Fruit fly (Drosophila melanogaster) whole organism, embryonic: ENCODE measurements around the gene Srp9.

Experiments
- Bgb ChIP-seq: fragments of 200-800 bp; sonication (Bioruptor generic); IDR thresholded peaks from 2 replicates; pipeline ENCODE4 v1.3.6; 2022; ENCODE audit warnings: missing biosample characterization, missing genetic modification characterization; ENCODE audit not compliant: partially characterized antibody
- CG10267 ChIP-seq: fragments of 200-800 bp; sonication (Bioruptor generic); optimal IDR thresholded peaks from 2 replicates; lab custom pipeline; 2018; ENCODE audit warnings: missing biosample characterization, mild to moderate bottlenecking, missing genetic modification characterization, moderate library complexity
- CG10654 ChIP-seq: fragments of 200-800 bp; sonication (Bioruptor generic); optimal IDR thresholded peaks from 2 replicates; lab custom pipeline; 2016; ENCODE audit warnings: missing biosample characterization, missing genetic modification characterization
- CG11504 ChIP-seq: fragments of 200-800 bp; sonication (Bioruptor generic); optimal IDR thresholded peaks from 3 replicates; lab custom pipeline; 2019; ENCODE audit warnings: missing biosample characterization, mild to moderate bottlenecking, missing genetic modification characterization, moderate library complexity
- CG12071 ChIP-seq: fragments of 200-800 bp; sonication (Bioruptor generic); optimal IDR thresholded peaks from 3 replicates; lab custom pipeline; 2018; ENCODE audit warnings: missing biosample characterization, mild to moderate bottlenecking, missing genetic modification characterization
- CG1233 ChIP-seq: fragments of 200-800 bp; sonication (Bioruptor generic); optimal IDR thresholded peaks from 4 replicates; lab custom pipeline; 2018; ENCODE audit warnings: missing biosample characterization, mild to moderate bottlenecking, missing genetic modification characterization
- CG12391 ChIP-seq: fragments of 200-800 bp; sonication (Bioruptor generic); optimal IDR thresholded peaks from 3 replicates; lab custom pipeline; 2018; ENCODE audit warnings: missing biosample characterization, mild to moderate bottlenecking, missing genetic modification characterization, moderate library complexity
- CG17802 ChIP-seq: fragments of 200-800 bp; sonication (Bioruptor generic); optimal IDR thresholded peaks from 2 replicates; lab custom pipeline; 2018; ENCODE audit warnings: missing biosample characterization, mild to moderate bottlenecking, missing genetic modification characterization, moderate library complexity
- CG18599 ChIP-seq: fragments of 200-800 bp; sonication (Bioruptor generic); optimal IDR thresholded peaks from 3 replicates; lab custom pipeline; 2017; ENCODE audit warnings: missing biosample characterization, missing genetic modification characterization, mild to moderate bottlenecking, moderate library complexity, missing genetic modification reagents
- CG18619 ChIP-seq: fragments of 200-800 bp; sonication (Bioruptor generic); optimal IDR thresholded peaks from 3 replicates; lab custom pipeline; 2017; ENCODE audit warnings: missing biosample characterization, mild to moderate bottlenecking, missing genetic modification characterization
- CG2712 ChIP-seq: fragments of 200-800 bp; optimal IDR thresholded peaks from 3 replicates; lab custom pipeline; 2019; ENCODE audit warnings: missing biosample characterization, mild to moderate bottlenecking, missing genetic modification characterization, moderate library complexity
- CG4424 ChIP-seq: fragments of 200-800 bp; sonication (Bioruptor generic); optimal IDR thresholded peaks from 3 replicates; lab custom pipeline; 2016; ENCODE audit warnings: missing biosample characterization, missing genetic modification characterization
- CG4707 ChIP-seq: fragments of 200-800 bp; sonication (Bioruptor generic); optimal IDR thresholded peaks from 2 replicates; lab custom pipeline; 2018; ENCODE audit warnings: missing biosample characterization, mild to moderate bottlenecking, missing genetic modification characterization, moderate library complexity
- CG4854 ChIP-seq: fragments of 200-800 bp; sonication (Bioruptor generic); optimal IDR thresholded peaks from 2 replicates; lab custom pipeline; 2016; ENCODE audit warnings: missing biosample characterization, missing genetic modification characterization, inconsistent platforms
- CG5953 ChIP-seq: fragments of 200-800 bp; sonication (Bioruptor generic); IDR thresholded peaks from 2 replicates; pipeline ENCODE4 v1.3.6; 2022; ENCODE audit warnings: missing biosample characterization, missing genetic modification characterization
- CG6854 ChIP-seq: fragments of 200-800 bp; sonication (Bioruptor generic); optimal IDR thresholded peaks from 3 replicates; lab custom pipeline; 2017; ENCODE audit warnings: missing biosample characterization, mild to moderate bottlenecking, missing genetic modification characterization
- CG7928 ChIP-seq: fragments of 200-800 bp; sonication (Bioruptor generic); optimal IDR thresholded peaks from 2 replicates; lab custom pipeline; 2017; ENCODE audit warnings: missing biosample characterization, mild to moderate bottlenecking, missing genetic modification characterization
- Chrac-16 ChIP-seq: fragments of 200-800 bp; sonication (Bioruptor generic); optimal IDR thresholded peaks from 3 replicates; lab custom pipeline; 2016; ENCODE audit warnings: missing biosample characterization, missing genetic modification characterization
- CrebB ChIP-seq: fragments of 200-800 bp; sonication (Bioruptor generic); optimal IDR thresholded peaks from 3 replicates; lab custom pipeline; 2018; ENCODE audit warnings: missing biosample characterization, mild to moderate bottlenecking, missing genetic modification characterization
- Dref ChIP-seq: fragments of 200-800 bp; sonication (Bioruptor generic); IDR thresholded peaks from 2 replicates; pipeline ENCODE4 v1.3.6; 2022; ENCODE audit warnings: missing biosample characterization, missing genetic modification characterization
- H15 ChIP-seq: fragments of 200-800 bp; sonication (Bioruptor generic); IDR thresholded peaks from 3 replicates; pipeline ENCODE4 v1.3.6; 2022; ENCODE audit warnings: missing biosample characterization, missing genetic modification characterization
- HLHmδ ChIP-seq: fragments of 200-800 bp; sonication (Bioruptor generic); optimal IDR thresholded peaks from 2 replicates; lab custom pipeline; 2018; ENCODE audit warnings: missing biosample characterization, mild to moderate bottlenecking, missing genetic modification characterization, moderate library complexity
- Hey ChIP-seq: fragments of 200-800 bp; sonication (Bioruptor generic); optimal IDR thresholded peaks from 3 replicates; lab custom pipeline; 2018; ENCODE audit warnings: missing biosample characterization, mild to moderate bottlenecking, missing genetic modification characterization
- Hmr ChIP-seq: fragments of 200-800 bp; sonication (Bioruptor generic); optimal IDR thresholded peaks from 3 replicates; lab custom pipeline; 2017; ENCODE audit warnings: mild to moderate bottlenecking, missing biosample characterization, missing genetic modification reagents, missing genetic modification characterization
- Max ChIP-seq: fragments of 200-800 bp; sonication (Bioruptor generic); optimal IDR thresholded peaks from 2 replicates; lab custom pipeline; 2016; ENCODE audit warnings: missing biosample characterization, mild to moderate bottlenecking, missing genetic modification characterization
- Nf-YB ChIP-seq: fragments of 200-800 bp; sonication (Bioruptor generic); optimal IDR thresholded peaks from 3 replicates; lab custom pipeline; 2019; ENCODE audit warnings: missing biosample characterization, mild to moderate bottlenecking, missing genetic modification characterization, moderate library complexity
- Scr ChIP-seq: fragments of 200-800 bp; sonication (Bioruptor generic); IDR thresholded peaks from 2 replicates; pipeline ENCODE4 v1.3.6; 2022; ENCODE audit warnings: missing biosample characterization, missing genetic modification characterization; ENCODE audit not compliant: partially characterized antibody
- al ChIP-seq: fragments of 200-800 bp; sonication (Bioruptor generic); IDR thresholded peaks from 2 replicates; pipeline ENCODE4 v1.3.6; 2022; ENCODE audit warnings: missing biosample characterization, missing genetic modification characterization
- ase ChIP-seq: fragments of 200-800 bp; sonication (Bioruptor generic); IDR thresholded peaks from 3 replicates; pipeline ENCODE4 v1.3.6; 2022; ENCODE audit warnings: missing biosample characterization, missing genetic modification characterization
- ems ChIP-seq: fragments of 200-800 bp; sonication (Bioruptor generic); optimal IDR thresholded peaks from 3 replicates; lab custom pipeline; 2016; ENCODE audit warnings: missing biosample characterization, missing genetic modification characterization
- eyg ChIP-seq: fragments of 200-800 bp; sonication (Bioruptor generic); optimal IDR thresholded peaks from 3 replicates; lab custom pipeline; 2016; ENCODE audit warnings: missing biosample characterization, missing genetic modification characterization
- fd102C ChIP-seq: fragments of 200-800 bp; sonication (Bioruptor generic); optimal IDR thresholded peaks from 2 replicates; lab custom pipeline; 2018; ENCODE audit warnings: missing biosample characterization, mild to moderate bottlenecking, missing genetic modification characterization, moderate library complexity
- fd96Cb ChIP-seq: fragments of 200-800 bp; sonication (Bioruptor generic); optimal IDR thresholded peaks from 2 replicates; lab custom pipeline; 2018; ENCODE audit warnings: missing biosample characterization, mild to moderate bottlenecking, missing genetic modification characterization, moderate library complexity
- grn ChIP-seq: fragments of 200-800 bp; sonication (Bioruptor generic); optimal IDR thresholded peaks from 3 replicates; lab custom pipeline; 2017; ENCODE audit warnings: missing biosample characterization, missing genetic modification characterization
- gro ChIP-seq: fragments of 200-800 bp; sonication (Bioruptor generic); optimal IDR thresholded peaks from 2 replicates; lab custom pipeline; 2016; ENCODE audit warnings: missing biosample characterization, missing genetic modification characterization
- gsb ChIP-seq: fragments of 200-800 bp; sonication (Bioruptor generic); IDR thresholded peaks from 2 replicates; pipeline ENCODE4 v1.3.6; 2022; ENCODE audit warnings: missing biosample characterization, missing genetic modification characterization
- gsb-n ChIP-seq: fragments of 200-800 bp; sonication (Bioruptor generic); optimal IDR thresholded peaks from 3 replicates; lab custom pipeline; 2018; ENCODE audit warnings: missing biosample characterization, mild to moderate bottlenecking, missing genetic modification characterization
- hb ChIP-seq: fragments of 200-800 bp; sonication (Bioruptor generic); IDR thresholded peaks from 3 replicates; pipeline ENCODE4 v1.3.6; 2022; ENCODE audit warnings: missing biosample characterization, missing genetic modification characterization; ENCODE audit not compliant: partially characterized antibody
- lbe ChIP-seq: fragments of 200-800 bp; sonication (Bioruptor generic); optimal IDR thresholded peaks from 2 replicates; lab custom pipeline; 2016; ENCODE audit warnings: missing biosample characterization, mild to moderate bottlenecking, missing genetic modification characterization
- mirr ChIP-seq: fragments of 200-800 bp; sonication (Bioruptor generic); optimal IDR thresholded peaks from 3 replicates; lab custom pipeline; 2018; ENCODE audit warnings: missing biosample characterization, mild to moderate bottlenecking, missing genetic modification characterization
- ro ChIP-seq: fragments of 200-800 bp; sonication (Bioruptor generic); IDR thresholded peaks from 2 replicates; pipeline ENCODE4 v1.3.6; 2022; ENCODE audit warnings: missing biosample characterization, missing genetic modification characterization
- row ChIP-seq: fragments of 200-800 bp; sonication (Bioruptor generic); IDR thresholded peaks from 3 replicates; pipeline ENCODE4 v1.3.6; 2022; ENCODE audit warnings: missing biosample characterization, missing genetic modification characterization
- seq ChIP-seq: fragments of 200-800 bp; sonication (Bioruptor generic); IDR thresholded peaks from 2 replicates; pipeline ENCODE4 v1.3.6; 2022; ENCODE audit warnings: missing biosample characterization, missing genetic modification characterization
- ssp ChIP-seq: fragments of 200-800 bp; sonication (Bioruptor generic); IDR thresholded peaks from 2 replicates; pipeline ENCODE4 v1.3.6; 2022; ENCODE audit warnings: missing biosample characterization, missing genetic modification characterization
- trh ChIP-seq: fragments of 200-800 bp; sonication (Bioruptor generic); optimal IDR thresholded peaks from 2 replicates; lab custom pipeline; 2016; ENCODE audit warnings: missing biosample characterization, missing genetic modification characterization
- ttk ChIP-seq: fragments of 200-800 bp; sonication (Bioruptor generic); IDR thresholded peaks from 2 replicates; pipeline ENCODE4 v2.1.2; 2022; ENCODE audit warnings: missing biosample characterization, missing genetic modification characterization
- usp ChIP-seq: fragments of >200 bp; optimal IDR thresholded peaks from 2 replicates; lab custom pipeline; 2017; ENCODE audit warnings: missing biosample characterization, missing genetic modification characterization
- vvl ChIP-seq: fragments of 200-800 bp; sonication (Bioruptor generic); IDR thresholded peaks from 2 replicates; pipeline ENCODE4 v1.3.6; 2022; ENCODE audit warnings: missing biosample characterization, missing genetic modification characterization
- zen ChIP-seq: fragments of 200-800 bp; sonication (Bioruptor generic); optimal IDR thresholded peaks from 3 replicates; lab custom pipeline; 2018; ENCODE audit warnings: missing biosample characterization, mild to moderate bottlenecking, missing genetic modification characterization, moderate library complexity

The Srp9 gene

DNA sequence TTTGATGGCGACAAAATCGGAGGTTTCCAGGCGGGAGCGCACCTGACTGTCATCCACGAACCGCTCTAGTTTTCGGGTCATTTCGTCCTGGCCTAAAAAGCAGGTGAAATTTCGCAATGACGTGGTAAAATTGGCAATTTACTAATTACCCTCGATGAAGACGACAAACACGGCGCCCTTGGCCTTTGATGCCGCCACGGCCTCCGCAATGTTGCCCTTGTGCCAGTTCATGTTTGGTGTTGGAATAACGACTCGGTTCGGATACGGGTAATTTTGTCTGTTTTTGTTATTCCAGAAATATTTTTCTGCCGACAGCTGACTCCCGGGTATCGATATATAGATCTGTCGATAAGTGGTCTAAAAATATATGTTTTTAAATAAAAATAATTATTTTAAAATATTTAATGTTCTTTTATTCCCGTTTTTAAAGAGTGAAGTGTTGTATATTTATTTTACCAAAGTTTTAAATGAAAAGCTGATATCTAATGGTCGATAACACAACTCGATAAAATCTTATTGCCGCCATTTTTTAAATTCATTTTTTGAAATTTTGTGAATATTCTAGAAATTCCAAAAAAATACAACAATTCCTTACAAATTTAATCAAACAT is 38.6 kb downstream of the Srp9 start, which contains the start of gene CG8042 (continued):
- TF ChIP-seq CG6854 (no peak), row (GFP tag; lab: Robert Waterston, UW) (0 out of 3 replicates have a peak, but pooled peaks have one; percentile 7), Scr (GFP tag; lab: Robert Waterston, UW) (peak; percentile 67), usp (GFP tag; lab: Kevin White, UChicago) (no peak), gsb-n (tag; lab: Kevin White, UChicago) (no peak), Dref (GFP tag; lab: Robert Waterston, UW) (peak; percentile 61), CG11504 (tag; lab: Kevin White, UChicago) (no peak), CG2712 (tag; lab: Kevin White, UChicago) (peak; percentile 4), al (GFP tag; lab: Robert Waterston, UW) (no peak), HLHmδ (no peak), CG10267 (tag; lab: Kevin White, UChicago) (peak; percentile 32), Bgb (GFP tag; lab: Robert Waterston, UW) (0 out of 2 replicates have a peak, but pooled peaks have one; percentile 40), seq (GFP tag; lab: Robert Waterston, UW) (no peak), Chrac-16 (GFP tag; lab: Kevin White, UChicago) (no peak), CrebB (tag; lab: Kevin White, UChicago) (no peak), CG7928 (no peak), fd102C (GFP tag; lab: Kevin White, UChicago) (no peak), lbe (GFP tag; lab: Kevin White, UChicago) (no peak), ttk (GFP tag; lab: Robert Waterston, UW) (no peak), CG18599 (GFP tag; lab: Kevin White, UChicago) (no peak), ssp (GFP tag; lab: Robert Waterston, UW) (no peak), CG18619 (no peak), Hmr (GFP tag; lab: Kevin White, UChicago) (no peak)

- TF ChIP-seq CG10654 (GFP tag; lab: Kevin White, UChicago) (peak; percentile 79), CG4424 (peak; percentile 84), fd96Cb (tag; lab: Kevin White, UChicago) (peak; percentile 73), al (GFP tag; lab: Robert Waterston, UW) (peak; percentile 82), grn (GFP tag; lab: Kevin White, UChicago) (no peak), gro (peak; percentile 37), mirr (GFP tag; lab: Kevin White, UChicago) (no peak), hb (GFP tag; lab: Robert Waterston, UW) (peak; percentile 88), Nf-YB (GFP tag; lab: Kevin White, UChicago) (peak; percentile 63), CG5953 (GFP tag; lab: Robert Waterston, UW) (peak; percentile 47; the same call in 1 of the 2 replicates), CG4854 (GFP tag; lab: Kevin White, UChicago) (peak; percentile 56), CG17802 (peak; percentile 2), trh (GFP tag; lab: Kevin White, UChicago) (peak; percentile 47), CG1233 (peak; percentile 66), eyg (GFP tag; lab: Kevin White, UChicago) (peak; percentile 31), ems (GFP tag; lab: Kevin White, UChicago) (peak; percentile 54), Max (GFP tag; lab: Kevin White, UChicago) (peak; percentile 59), Hmr (GFP tag; lab: Kevin White, UChicago) (peak; percentile 88), Hey (no peak), CG4707 (GFP tag; lab: Kevin White, UChicago) (peak; percentile 37), ro (peak; percentile 59; the same call in 1 of the 2 replicates), zen (peak; percentile 58), H15 (GFP tag; lab: Robert Waterston, UW) (peak; percentile 76; the same call in 2 of the 3 replicates), gsb (0 out of 2 replicates have a peak, but pooled peaks have one; percentile 5), CG12391 (tag; lab: Kevin White, UChicago) (peak; percentile 95), vvl (GFP tag; lab: Robert Waterston, UW) (peak; percentile 95), ase (GFP tag; lab: Robert Waterston, UW) (peak; percentile 75; the same call in 2 of the 3 replicates), CG12071 (GFP tag; lab: Kevin White, UChicago) (no peak)
Observed at dm6 chr3L:7976081-7976483, 39.9 kb downstream of the Srp9 start, which contains the start of the genes HP4 and CG8209. Gene HP4 (minus strand): TSS chr3L:7976154. Gene CG8209 (plus strand): TSS chr3L:7976406.
